Worm (Caenorhabditis elegans): ENCODE measurements around the gene gsnl-1.

gsnl-1 gene

DNA sequence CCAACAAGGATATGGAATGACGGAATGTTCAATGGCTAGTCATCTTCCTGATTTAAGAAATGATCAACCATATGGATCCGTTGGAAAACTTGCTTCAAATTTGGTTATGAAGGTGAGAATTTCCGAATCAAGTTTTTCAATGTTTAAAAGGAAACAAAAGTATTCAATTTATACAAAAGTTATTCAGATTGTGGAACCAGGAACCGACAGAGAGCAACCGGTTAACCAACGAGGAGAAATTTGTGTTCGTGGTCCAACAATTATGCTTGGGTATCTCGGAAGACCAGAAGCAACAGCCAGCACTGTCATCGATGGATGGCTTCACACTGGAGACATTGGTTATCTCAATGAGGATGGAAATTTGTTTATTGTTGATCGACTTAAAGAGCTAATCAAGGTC lies 12.8 kb downstream of the gsnl-1 start:
- peak in 1 of 2 experiments; percentile 32 for TF ChIP-seq unc-62 (GFP tag; optimal IDR thresholded peaks at IDR 0.05 in 1 of 2)
- TF ChIP-seq unc-62 (tag; optimal IDR thresholded peaks at IDR 0.05): no peak
- TF ChIP-seq ztf-7 (tag; optimal IDR thresholded peaks at IDR 0.05): no peak
- peak; percentile 97 for TF ChIP-seq aha-1 (tag)

DNA sequence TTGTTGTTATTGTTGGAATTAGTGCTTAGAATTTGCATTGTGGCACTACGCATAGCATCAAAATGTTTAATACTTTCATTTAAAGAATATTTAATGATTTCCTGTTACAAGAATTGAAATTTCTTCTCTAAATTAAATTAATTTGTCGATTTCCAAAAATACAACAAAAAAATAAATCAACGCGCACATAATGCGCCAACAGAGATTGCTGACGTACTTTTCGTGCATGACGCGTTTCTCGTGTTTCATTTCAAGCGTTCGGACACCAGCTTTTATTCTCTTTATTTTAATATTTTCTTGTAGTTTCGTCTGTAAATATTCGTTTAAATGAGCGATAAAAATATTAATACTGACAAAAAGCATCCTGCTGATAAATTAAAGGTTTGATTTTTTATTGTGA lies 16.7 kb downstream of the gsnl-1 start, which contains the start of gene eif-2Bdelta:
TSS of gene eif-2Bdelta (plus strand) at position 235 of the 400 bp plus-strand sequence.
- TF ChIP-seq sdz-12 (GFP tag; optimal IDR thresholded peaks at IDR 0.05) (no peak), aly-2 (tag; optimal IDR thresholded peaks at IDR 0.05) (no peak), F49E8.2 (tag; optimal IDR thresholded peaks at IDR 0.05; ENCODE audit: borderline replicate concordance) (no peak), mxl-2 (GFP tag; conservative IDR thresholded peaks at IDR 0.05) (no peak), ctbp-1 (GFP tag; IDR thresholded peaks at IDR 0.05) (no peak), php-3 (GFP tag; IDR thresholded peaks at IDR 0.05) (no peak), arid-1 (GFP tag; conservative IDR thresholded peaks at IDR 0.05) (0 out of 2 replicates have a peak, but pooled peaks have one; percentile 10), nhr-28 (tag; optimal IDR thresholded peaks at IDR 0.05) (no peak), ceh-62 (tag; optimal IDR thresholded peaks at IDR 0.05) (no peak), nhr-11 (tag; optimal IDR thresholded peaks at IDR 0.05) (no peak), daf-16 (GFP tag; optimal IDR thresholded peaks at IDR 0.05) (no peak), daf-16 (tag; optimal IDR thresholded peaks at IDR 0.05) (peak; percentile 46), zip-11 (GFP tag; IDR thresholded peaks at IDR 0.05) (no peak), spr-1 (tag; optimal IDR thresholded peaks at IDR 0.05) (no peak), ceh-28 (tag; optimal IDR thresholded peaks at IDR 0.05) (no peak), nhr-25 (tag; optimal IDR thresholded peaks at IDR 0.05; ENCODE audit: borderline replicate concordance, insufficient read depth) (no peak), ceh-44 (GFP tag; IDR thresholded peaks at IDR 0.05) (no peak), nhr-111 (GFP tag; optimal IDR thresholded peaks at IDR 0.05) (no peak), unc-130 (GFP tag; optimal IDR thresholded peaks at IDR 0.05) (no peak), attf-4 (tag; optimal IDR thresholded peaks at IDR 0.05) (no peak), pqm-1 (tag; optimal IDR thresholded peaks at IDR 0.05) (no peak), lin-38 (GFP tag; IDR thresholded peaks at IDR 0.05) (peak; percentile 47), lsy-2 (tag; optimal IDR thresholded peaks at IDR 0.05) (peak in 1 of 2 experiments; percentile 66), Y5F2A.4 (GFP tag; optimal IDR thresholded peaks at IDR 0.05) (no peak), ztf-7 (tag; optimal IDR thresholded peaks at IDR 0.05) (peak; percentile 23), T26A8.4 (GFP tag; IDR thresholded peaks at IDR 0.05) (no peak), nhr-48 (tag; optimal IDR thresholded peaks at IDR 0.05) (peak; percentile 18), spr-3 (GFP tag; optimal IDR thresholded peaks at IDR 0.05) (no peak), daf-12 (tag; optimal IDR thresholded peaks at IDR 0.05) (no peak), daf-19 (GFP tag; conservative IDR thresholded peaks at IDR 0.05) (no peak), ces-1 (GFP tag; optimal IDR thresholded peaks at IDR 0.05) (no peak), zfp-2 (tag; optimal IDR thresholded peaks at IDR 0.05) (no peak), madf-5 (GFP tag; IDR thresholded peaks at IDR 0.05) (no peak), egl-43 (GFP tag; IDR thresholded peaks at IDR 0.05) (no peak), set-16 (GFP tag; IDR thresholded peaks at IDR 0.05) (no peak), ceh-32 (tag; optimal IDR thresholded peaks at IDR 0.05; ENCODE audit: poor library complexity) (no peak), tra-1 (GFP tag; IDR thresholded peaks at IDR 0.05) (no peak), snpc-4 (tag; optimal IDR thresholded peaks at IDR 0.05) (no peak), D1046.2 (GFP tag; IDR thresholded peaks at IDR 0.05) (no peak), dmd-8 (GFP tag; IDR thresholded peaks at IDR 0.05) (no peak), nhr-237 (tag; optimal IDR thresholded peaks at IDR 0.05) (no peak), ZK337.2 (GFP tag; IDR thresholded peaks at IDR 0.05) (no peak), mdt-29 (GFP tag; IDR thresholded peaks at IDR 0.05) (no peak), Y48G9A.11 (GFP tag; IDR thresholded peaks at IDR 0.05) (no peak), nhr-6 (tag; optimal IDR thresholded peaks at IDR 0.05) (no peak), fos-1 (tag; optimal IDR thresholded peaks at IDR 0.05) (no peak), snpc-1.2 (GFP tag; IDR thresholded peaks at IDR 0.05) (no peak), pha-4 (GFP tag; IDR thresholded peaks at IDR 0.05) (no peak), pha-4 (tag; optimal IDR thresholded peaks at IDR 0.05) (no peak)
